Worm (Caenorhabditis elegans) whole organism, young adult: ENCODE results near the gene T01B10.5.

ENCODE experiments used
- B0019.2 ChIP-seq: fragments of 200-800 bp; sonication (Bioruptor generic); conservative IDR thresholded peaks from 2 replicates; pipeline ENCODE4 v1.3.6; 2022; ENCODE audit warnings: missing genetic modification reagents, missing genetic modification characterization, missing compliant biosample characterization
- B0261.1 ChIP-seq: sonication (generic microtip); optimal IDR thresholded peaks from 2 replicates; lab custom pipeline; 2016; ENCODE audit warnings: mild to moderate bottlenecking, missing genetic modification characterization, moderate library complexity, missing compliant biosample characterization
- F10E7.11 ChIP-seq: sonication (generic microtip); optimal IDR thresholded peaks from 2 replicates; lab custom pipeline; 2017; ENCODE audit warnings: mild to moderate bottlenecking, missing genetic modification characterization, moderate library complexity, missing compliant biosample characterization
- F23B12.7 ChIP-seq: sonication (generic microtip); optimal IDR thresholded peaks from 2 replicates; lab custom pipeline; 2017; ENCODE audit warnings: missing genetic modification characterization, mild to moderate bottlenecking, missing compliant biosample characterization, antibody characterized with exemption, moderate library complexity; ENCODE audit not compliant: insufficient read depth
- F39B2.1 ChIP-seq: fragments of 200-800 bp; sonication (Bioruptor generic); IDR thresholded peaks from 2 replicates; pipeline ENCODE4 v1.3.6; 2022; ENCODE audit warnings: missing genetic modification reagents, missing genetic modification characterization, missing compliant biosample characterization
- F57A8.1 ChIP-seq: fragments of 200-800 bp; sonication (Bioruptor generic); optimal IDR thresholded peaks from 2 replicates; lab custom pipeline; 2018; ENCODE audit warnings: mild to moderate bottlenecking, missing genetic modification characterization, moderate library complexity, missing compliant biosample characterization
- F57C9.4 ChIP-seq: sonication (generic microtip); optimal IDR thresholded peaks from 2 replicates; lab custom pipeline; 2017; ENCODE audit warnings: mild to moderate bottlenecking, missing genetic modification characterization, missing compliant biosample characterization
- K11D2.4 ChIP-seq: fragments of 200-800 bp; sonication (Bioruptor generic); IDR thresholded peaks from 2 replicates; pipeline ENCODE4 v1.3.6; 2022; ENCODE audit warnings: missing genetic modification reagents, missing genetic modification characterization, missing compliant biosample characterization
- Y53G8AR.9 ChIP-seq: fragments of 200-800 bp; sonication (Bioruptor generic); conservative IDR thresholded peaks from 2 replicates; pipeline ENCODE4 v1.3.6; 2022; ENCODE audit warnings: missing genetic modification reagents, missing genetic modification characterization, missing compliant biosample characterization
- Y67H2A.10 ChIP-seq: fragments of 200-800 bp; sonication (Bioruptor generic); conservative IDR thresholded peaks from 2 replicates; pipeline ENCODE4 v1.3.6; 2022; ENCODE audit warnings: missing genetic modification reagents, missing genetic modification characterization, missing compliant biosample characterization
- Y95B8A.8 ChIP-seq: fragments of 200-800 bp; sonication (Bioruptor generic); IDR thresholded peaks from 2 replicates; pipeline ENCODE4 v1.3.6; 2022; ENCODE audit warnings: missing genetic modification reagents, missing genetic modification characterization, missing compliant biosample characterization
- aptf-2 ChIP-seq: fragments of 200-800 bp; sonication (Bioruptor generic); conservative IDR thresholded peaks from 2 replicates; pipeline ENCODE4 v1.3.6; 2022; ENCODE audit warnings: missing genetic modification reagents, missing genetic modification characterization, missing compliant biosample characterization
- ceh-100 ChIP-seq: fragments of 200-800 bp; sonication (Bioruptor generic); IDR thresholded peaks from 2 replicates; pipeline ENCODE4 v1.3.6; 2022; ENCODE audit warnings: missing genetic modification reagents, missing genetic modification characterization, missing compliant biosample characterization
- ceh-79 ChIP-seq: sonication (generic microtip); optimal IDR thresholded peaks from 2 replicates; lab custom pipeline; 2017; ENCODE audit warnings: mild to moderate bottlenecking, missing genetic modification characterization, missing compliant biosample characterization
- ceh-91 ChIP-seq: fragments of 200-800 bp; sonication (Bioruptor generic); IDR thresholded peaks from 2 replicates; pipeline ENCODE4 v1.3.6; 2022; ENCODE audit warnings: missing genetic modification reagents, missing genetic modification characterization, missing compliant biosample characterization
- dpff-1 ChIP-seq: sonication (generic microtip); optimal IDR thresholded peaks from 2 replicates; lab custom pipeline; 2017; ENCODE audit warnings: mild to moderate bottlenecking, missing genetic modification characterization, missing compliant biosample characterization
- efl-1 ChIP-seq: fragments of 150-350 bp; optimal IDR thresholded peaks from 2 replicates; lab custom pipeline; 2014; ENCODE audit warnings: missing biosample characterization, missing genetic modification reagents, missing genetic modification characterization
- egl-18 ChIP-seq: fragments of 200-800 bp; sonication (Bioruptor generic); IDR thresholded peaks from 2 replicates; pipeline ENCODE4 v1.3.6; 2022; ENCODE audit warnings: missing genetic modification reagents, missing genetic modification characterization, missing compliant biosample characterization
- egl-44 ChIP-seq: fragments of 200-800 bp; sonication (Bioruptor generic); IDR thresholded peaks from 2 replicates; pipeline ENCODE4 v1.3.6; 2022; ENCODE audit warnings: missing genetic modification reagents, missing genetic modification characterization, missing compliant biosample characterization
- ekl-4 ChIP-seq: fragments of 200-800 bp; sonication (Bioruptor generic); IDR thresholded peaks from 2 replicates; pipeline ENCODE4 v1.3.6; 2022; ENCODE audit warnings: missing genetic modification reagents, missing genetic modification characterization, missing compliant biosample characterization
- hlh-12 ChIP-seq: sonication (generic microtip); optimal IDR thresholded peaks from 2 replicates; lab custom pipeline; 2016; ENCODE audit warnings: missing genetic modification characterization, missing compliant biosample characterization
- hlh-26 ChIP-seq: fragments of 200-800 bp; sonication (Bioruptor generic); conservative IDR thresholded peaks from 2 replicates; pipeline ENCODE4 v1.3.6; 2022; ENCODE audit warnings: missing genetic modification reagents, missing genetic modification characterization, missing compliant biosample characterization
- let-607 ChIP-seq, 2 experiments: fragments of 200-800 bp in 1 of 2; sonication (Bioruptor generic) in 1 of 2; sonication (generic microtip) in 1 of 2; optimal IDR thresholded peaks; 2 replicates each; lab custom pipeline; 2016 to 2018; ENCODE audit warnings: mild to moderate bottlenecking in 2 of 2, missing compliant biosample characterization in 2 of 2, missing genetic modification characterization in 2 of 2, moderate library complexity in 2 of 2, missing genotype in 1 of 2
- lir-1 ChIP-seq: fragments of 200-800 bp; sonication (Bioruptor generic); conservative IDR thresholded peaks from 2 replicates; pipeline ENCODE4 v1.3.6; 2022; ENCODE audit warnings: missing genetic modification reagents, missing genetic modification characterization, missing compliant biosample characterization
- mcd-1 ChIP-seq: fragments of 200-800 bp; sonication (Bioruptor generic); IDR thresholded peaks from 2 replicates; pipeline ENCODE4 v1.3.6; 2022; ENCODE audit warnings: missing genetic modification reagents, missing genetic modification characterization, missing compliant biosample characterization
- mel-28 ChIP-seq: sonication (generic microtip); optimal IDR thresholded peaks from 2 replicates; lab custom pipeline; 2016; ENCODE audit warnings: borderline replicate concordance, mild to moderate bottlenecking, missing genetic modification characterization, missing compliant biosample characterization
- mxl-1 ChIP-seq: sonication (generic microtip); optimal IDR thresholded peaks from 2 replicates; lab custom pipeline; 2016; ENCODE audit warnings: missing genetic modification characterization, missing compliant biosample characterization
- nfya-2 ChIP-seq: fragments of 200-800 bp; sonication (Bioruptor generic); IDR thresholded peaks from 2 replicates; pipeline ENCODE4 v1.3.6; 2022; ENCODE audit warnings: missing genetic modification reagents, missing genetic modification characterization, missing compliant biosample characterization
- nfyb-1 ChIP-seq: fragments of 200-800 bp; sonication (Bioruptor generic); IDR thresholded peaks from 2 replicates; pipeline ENCODE4 v1.3.6; 2022; ENCODE audit warnings: missing genetic modification reagents, missing genetic modification characterization, missing compliant biosample characterization
- nhr-120 ChIP-seq: fragments of 200-800 bp; sonication (Bioruptor generic); IDR thresholded peaks from 2 replicates; pipeline ENCODE4 v1.3.6; 2022; ENCODE audit warnings: missing genetic modification characterization, missing compliant biosample characterization
- nhr-179 ChIP-seq: sonication (generic microtip); optimal IDR thresholded peaks from 2 replicates; lab custom pipeline; 2016; ENCODE audit warnings: mild to moderate bottlenecking, missing genetic modification characterization, missing compliant biosample characterization
- nhr-80 ChIP-seq: sonication (generic microtip); optimal IDR thresholded peaks from 2 replicates; lab custom pipeline; 2016; ENCODE audit warnings: missing genetic modification characterization, missing compliant biosample characterization
- pha-4 ChIP-seq: fragments of 150-350 bp; sonication (generic microtip); optimal IDR thresholded peaks from 2 replicates; lab custom pipeline; 2014; ENCODE audit warnings: missing biosample characterization, missing genetic modification reagents, missing genetic modification characterization
- repo-1 ChIP-seq: sonication (generic microtip); optimal IDR thresholded peaks from 2 replicates; lab custom pipeline; 2017; ENCODE audit warnings: mild to moderate bottlenecking, missing genetic modification characterization, missing compliant biosample characterization
- snpc-1.1 ChIP-seq: sonication (generic microtip); optimal IDR thresholded peaks from 2 replicates; lab custom pipeline; 2017; ENCODE audit warnings: missing genetic modification characterization, mild to moderate bottlenecking, missing compliant biosample characterization, antibody characterized with exemption, moderate library complexity, missing genotype, missing genetic modification reagents; ENCODE audit not compliant: insufficient read depth
- snpc-1.3 ChIP-seq: sonication (generic microtip); optimal IDR thresholded peaks from 2 replicates; lab custom pipeline; 2017; ENCODE audit warnings: missing genetic modification characterization, mild to moderate bottlenecking, missing compliant biosample characterization, antibody characterized with exemption, moderate library complexity, missing genotype, missing genetic modification reagents; ENCODE audit not compliant: insufficient read depth
- snpc-4 ChIP-seq, 5 experiments: fragments of 150-350 bp in 1 of 5; sonication (generic microtip) in 4 of 5; optimal IDR thresholded peaks; 2 replicates each; lab custom pipeline; 2014 to 2018; ENCODE audit warnings: missing genetic modification characterization in 5 of 5, missing biosample characterization in 3 of 5, antibody characterized with exemption in 2 of 5, mild to moderate bottlenecking in 2 of 5, missing compliant biosample characterization in 2 of 5, missing genotype in 2 of 5, moderate library complexity in 2 of 5, missing genetic modification reagents in 1 of 5
- xnd-1 ChIP-seq: sonication (generic microtip); optimal IDR thresholded peaks from 2 replicates; lab custom pipeline; 2016; ENCODE audit warnings: missing genotype, missing genetic modification reagents, missing genetic modification characterization, missing compliant biosample characterization
- zfh-2 ChIP-seq: fragments of 200-800 bp; sonication (Bioruptor generic); conservative IDR thresholded peaks from 2 replicates; pipeline ENCODE4 v1.3.6; 2022; ENCODE audit warnings: missing genetic modification reagents, missing genetic modification characterization, missing compliant biosample characterization
- ztf-22 ChIP-seq: fragments of 200-800 bp; sonication (Bioruptor generic); optimal IDR thresholded peaks from 2 replicates; lab custom pipeline; 2018; ENCODE audit warnings: mild to moderate bottlenecking, missing genetic modification characterization, moderate library complexity, missing compliant biosample characterization
- ztf-25 ChIP-seq: fragments of 200-800 bp; sonication (Bioruptor generic); IDR thresholded peaks from 2 replicates; pipeline ENCODE4 v1.3.6; 2022; ENCODE audit warnings: missing genetic modification reagents, missing genetic modification characterization, missing compliant biosample characterization
- ztf-26 ChIP-seq: sonication (generic microtip); optimal IDR thresholded peaks from 2 replicates; lab custom pipeline; 2017; ENCODE audit warnings: missing genetic modification characterization, missing compliant biosample characterization

T01B10.5 gene

ce11 chrX:8500922-8501321 is 5.8 kb downstream of the T01B10.5 start, which contains the start of gene grd-4 (continued):
- TF ChIP-seq nfya-2 (GFP tag; lab: Robert Waterston, UW) (no peak), snpc-1.3 (tag; lab: Kevin White, UChicago) (no peak), nhr-80 (tag; lab: Kevin White, UChicago) (no peak), B0261.1 (no peak), ceh-100 (GFP tag; lab: Robert Waterston, UW) (no peak)

ce11 chrX:8504207-8504606 is 9.1 kb downstream of the T01B10.5 start:
- TF ChIP-seq aptf-2 (GFP tag; lab: Robert Waterston, UW), result no peak
- no peak for TF ChIP-seq B0019.2 (GFP tag; lab: Robert Waterston, UW)
- TF ChIP-seq ceh-91 (GFP tag; lab: Robert Waterston, UW), result no peak
- no peak for TF ChIP-seq egl-18 (GFP tag; lab: Robert Waterston, UW)
- no peak for TF ChIP-seq mxl-1 (tag; lab: Kevin White, UChicago)
- TF ChIP-seq nfyb-1 (GFP tag; lab: Robert Waterston, UW), result no peak
- no peak for TF ChIP-seq xnd-1 (tag; lab: Kevin White, UChicago)
- TF ChIP-seq snpc-4 (GFP tag; optimal IDR thresholded peaks at IDR 0.05; lab: Kevin White, UChicago), result no peak
- no peak for TF ChIP-seq snpc-4 (tag; optimal IDR thresholded peaks at IDR 0.05; lab: Kevin White, UChicago)
- TF ChIP-seq mel-28 (tag; lab: Kevin White, UChicago), result no peak
- TF ChIP-seq nhr-120 (GFP tag; lab: Robert Waterston, UW), result no peak
- no peak for TF ChIP-seq hlh-12 (tag; lab: Kevin White, UChicago)
- TF ChIP-seq F23B12.7 (tag; lab: Kevin White, UChicago), result no peak
- TF ChIP-seq pha-4 (tag; lab: Kevin White, UChicago), result no peak

- TF ChIP-seq ekl-4 (GFP tag; lab: Robert Waterston, UW), result no peak
- no peak for TF ChIP-seq F57C9.4 (tag; lab: Kevin White, UChicago)
- TF ChIP-seq F39B2.1 (GFP tag; lab: Robert Waterston, UW), result no peak
- TF ChIP-seq efl-1, result no peak
- TF ChIP-seq F57A8.1 (GFP tag; lab: Kevin White, UChicago), result no peak
- TF ChIP-seq ztf-22, result no peak
- no peak for TF ChIP-seq hlh-12 (tag; lab: Kevin White, UChicago)
- no peak for TF ChIP-seq xnd-1 (tag; lab: Kevin White, UChicago)
- no peak for TF ChIP-seq mcd-1 (GFP tag; lab: Robert Waterston, UW)
- TF ChIP-seq ceh-100 (GFP tag; lab: Robert Waterston, UW), result no peak
- no peak for TF ChIP-seq zfh-2 (GFP tag; lab: Robert Waterston, UW)
- no peak for TF ChIP-seq Y53G8AR.9 (GFP tag; lab: Robert Waterston, UW)
Observed at ce11 chrX:8507053-8507452, 11.9 kb downstream of the T01B10.5 start.

ce11 chrX:8507576-8507975 is 12.5 kb downstream of the T01B10.5 start, which contains the start of gene H03E18.1:
Gene H03E18.1 (plus strand): TSS chrX:8507876.
- TF ChIP-seq lir-1 (GFP tag; lab: Robert Waterston, UW) (no peak), Y67H2A.10 (GFP tag; lab: Robert Waterston, UW) (no peak), ceh-79 (tag; lab: Kevin White, UChicago) (no peak), let-607 (tag; optimal IDR thresholded peaks at IDR 0.05; lab: Kevin White, UChicago) (no peak), F10E7.11 (tag; lab: Kevin White, UChicago) (no peak), Y95B8A.8 (GFP tag; lab: Robert Waterston, UW) (no peak), egl-44 (GFP tag; lab: Robert Waterston, UW) (no peak), nhr-80 (tag; lab: Kevin White, UChicago) (no peak), nhr-179 (tag; lab: Kevin White, UChicago) (no peak), nfyb-1 (GFP tag; lab: Robert Waterston, UW) (no peak), snpc-1.1 (no peak), K11D2.4 (no peak), ztf-25 (no peak), dpff-1 (tag; lab: Kevin White, UChicago) (no peak), hlh-26 (GFP tag; lab: Robert Waterston, UW) (no peak), ztf-26 (no peak), F57A8.1 (GFP tag; lab: Kevin White, UChicago) (no peak), repo-1 (tag; lab: Kevin White, UChicago) (no peak)
